Worm (Caenorhabditis elegans): ENCODE measurements around the gene fln-2.
"Not testable (repeated sequence)": the region's sequence is repeated elsewhere in the genome, so short reads cannot be mapped to it uniquely, and the experiment has no call there.

ce11 chrX:9460834-9461233, 63.3 kb downstream of the fln-2 start, which contains the start of gene ZK899.5:
- not testable (repeated sequence) for TF ChIP-seq ZK546.5 (tag; optimal IDR thresholded peaks at IDR 0.05); ama-1 (optimal IDR thresholded peaks at IDR 0.05); elt-2 (tag; optimal IDR thresholded peaks at IDR 0.05); nhr-76 (tag; optimal IDR thresholded peaks at IDR 0.05); elt-1 (tag; optimal IDR thresholded peaks at IDR 0.05); daf-12 (tag; optimal IDR thresholded peaks at IDR 0.05); fkh-2 (tag; optimal IDR thresholded peaks at IDR 0.05); aly-2 (tag; optimal IDR thresholded peaks at IDR 0.05); sea-2 (GFP tag; optimal IDR thresholded peaks at IDR 0.05); zag-1 (tag; optimal IDR thresholded peaks at IDR 0.05); unc-39 (tag; optimal IDR thresholded peaks at IDR 0.05)
